Worm (Caenorhabditis elegans): ENCODE data around the gene sta-2.

Gene sta-2

ce11 chrV:9789657-9790261, 48.8 kb downstream of the sta-2 start, which contains the start of gene ztf-7 (continued):
- peak; percentile 95 for TF ChIP-seq lin-11 (tag; optimal IDR thresholded peaks at IDR 0.05)
- peak; percentile 97 for TF ChIP-seq crh-2 (tag; optimal IDR thresholded peaks at IDR 0.05)
- TF ChIP-seq unc-39 (tag; optimal IDR thresholded peaks at IDR 0.05): no peak
- peak; percentile 91 for TF ChIP-seq nhr-6 (tag; optimal IDR thresholded peaks at IDR 0.05)
- no peak for TF ChIP-seq peb-1 (tag; optimal IDR thresholded peaks at IDR 0.05)
- no peak for TF ChIP-seq elt-3 (tag; optimal IDR thresholded peaks at IDR 0.05)
- peak; percentile 92 for TF ChIP-seq mab-5 (tag; optimal IDR thresholded peaks at IDR 0.05)
- peak; percentile 87 for TF ChIP-seq snpc-4 (tag; optimal IDR thresholded peaks at IDR 0.05)
- no peak for TF ChIP-seq nhr-77 (tag; optimal IDR thresholded peaks at IDR 0.05)
- TF ChIP-seq sem-4 (tag; optimal IDR thresholded peaks at IDR 0.05): peak; percentile 92
- TF ChIP-seq gmeb-1 (tag; optimal IDR thresholded peaks at IDR 0.05): peak; percentile 92
- peak; percentile 51 for TF ChIP-seq dmd-4 (tag; optimal IDR thresholded peaks at IDR 0.05)
- peak; percentile 98 for TF ChIP-seq sma-3 (GFP tag; optimal IDR thresholded peaks at IDR 0.05)
- TF ChIP-seq mbf-1 (tag; optimal IDR thresholded peaks at IDR 0.05): no peak

ce11 chrV:9791332-9791731, 50.3 kb downstream of the sta-2 start, which contains the start of gene lipl-2:
Gene lipl-2, plus strand, starts transcription at chrV:9791567.
- TF ChIP-seq crh-2 (tag; optimal IDR thresholded peaks at IDR 0.05): peak; percentile 25
- TF ChIP-seq lin-13 (GFP tag; optimal IDR thresholded peaks at IDR 0.05): no peak
- TF ChIP-seq sma-9 (GFP tag; optimal IDR thresholded peaks at IDR 0.05): peak; percentile 31
- TF ChIP-seq sma-9 (tag; optimal IDR thresholded peaks at IDR 0.05): no peak
- TF ChIP-seq fos-1 (tag; optimal IDR thresholded peaks at IDR 0.05): peak; percentile 26
